Worm (Caenorhabditis elegans) whole organism, young adult: Measurements from ENCODE around the gene cyk-4.

Source experiments
- F52B5.7 ChIP-seq: sonication (generic microtip); optimal IDR thresholded peaks from 2 replicates; lab custom pipeline; 2016; ENCODE audit warnings: mild to moderate bottlenecking, missing genetic modification characterization, missing compliant biosample characterization
- ama-1 ChIP-seq, 3 experiments: fragments of 150-350 bp in 1 of 3; sonication (generic microtip) in 2 of 3; optimal IDR thresholded peaks; 2 replicates each; lab custom pipeline; 2014 to 2018; ENCODE audit warnings: missing biosample characterization in 2 of 3, missing genetic modification characterization in 2 of 3, missing genetic modification reagents in 2 of 3

DNA sequence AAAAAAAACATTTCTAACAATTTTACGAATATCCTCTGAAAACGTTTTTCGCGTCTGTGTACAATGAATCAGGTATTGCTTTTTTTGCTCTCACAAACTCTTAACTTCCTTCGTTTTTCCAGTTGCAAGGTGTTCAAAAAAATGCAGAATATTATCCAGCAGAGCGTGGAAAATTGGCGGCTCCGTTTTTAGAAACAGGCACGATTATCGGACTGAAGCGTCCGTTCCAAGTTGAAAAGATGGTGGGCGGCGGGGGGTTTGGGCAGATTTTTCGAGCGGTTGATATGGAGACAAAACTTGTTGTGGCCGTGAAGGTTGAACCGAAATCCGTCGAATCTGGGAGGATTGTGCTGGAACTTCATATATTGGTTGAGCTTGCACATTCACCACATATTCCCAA lies 36.0 kb downstream of the cyk-4 start, which contains the start of gene W06F12.3:
- TF ChIP-seq ama-1 (optimal IDR thresholded peaks at IDR 0.05; lab: Kevin White, UChicago) (no peak), ama-1 (GFP tag; optimal IDR thresholded peaks at IDR 0.05; lab: Kevin White, UChicago) (no peak), F52B5.7 (no peak)
